Worm (Caenorhabditis elegans): Measurements from ENCODE around the gene R11G1.2.
A peak's percentile ranks its signal among the peaks of the same experiment; 100 is the strongest.

R11G1.2 gene

ce11 chrX:3631550-3631949 is 18.9 kb upstream of the R11G1.2 start (continued):
- TF ChIP-seq attf-3 (GFP tag; conservative IDR thresholded peaks at IDR 0.05) (0 out of 2 replicates have a peak, but pooled peaks have one; percentile 39), somi-1 (GFP tag; optimal IDR thresholded peaks at IDR 0.05) (no peak), B0336.3 (GFP tag; IDR thresholded peaks at IDR 0.05) (no peak), cebp-2 (GFP tag; IDR thresholded peaks at IDR 0.05) (0 out of 2 replicates have a peak, but pooled peaks have one; percentile 54), nhr-80 (tag; optimal IDR thresholded peaks at IDR 0.05) (no peak), lin-26 (GFP tag; IDR thresholded peaks at IDR 0.05) (no peak; the same call in none of the 2 replicates), rcor-1 (GFP tag; IDR thresholded peaks at IDR 0.05) (no peak), atf-7 (tag; optimal IDR thresholded peaks at IDR 0.05) (no peak), ama-1 (optimal IDR thresholded peaks at IDR 0.05) (no peak), ama-1 (GFP tag; optimal IDR thresholded peaks at IDR 0.05) (no peak), efl-1 (GFP tag; optimal IDR thresholded peaks at IDR 0.05) (no peak), hmg-20 (GFP tag; IDR thresholded peaks at IDR 0.05) (peak; percentile 33; the same call in 1 of the 2 replicates), ekl-4 (GFP tag; IDR thresholded peaks at IDR 0.05) (peak; percentile 74; the same call in 1 of the 2 replicates), Y53G8AR.9 (GFP tag; conservative IDR thresholded peaks at IDR 0.05) (no peak), nhr-179 (tag; optimal IDR thresholded peaks at IDR 0.05) (no peak), sdz-38 (tag; optimal IDR thresholded peaks at IDR 0.05) (no peak), zim-3 (tag; optimal IDR thresholded peaks at IDR 0.05) (peak; percentile 42), attf-5 (GFP tag; optimal IDR thresholded peaks at IDR 0.05) (no peak), hlh-12 (tag; optimal IDR thresholded peaks at IDR 0.05) (no peak), hmg-1.2 (GFP tag; IDR thresholded peaks at IDR 0.05) (no peak), lsy-27 (tag; optimal IDR thresholded peaks at IDR 0.05; ENCODE audit: borderline replicate concordance, insufficient read depth) (no peak), egl-18 (GFP tag; IDR thresholded peaks at IDR 0.05) (0 out of 2 replicates have a peak, but pooled peaks have one; percentile 15), ceh-91 (GFP tag; IDR thresholded peaks at IDR 0.05) (0 out of 2 replicates have a peak, but pooled peaks have one; percentile 46), unc-62 (GFP tag; optimal IDR thresholded peaks at IDR 0.05) (peak; percentile 72), snpc-4 (GFP tag; optimal IDR thresholded peaks at IDR 0.05) (no peak), snpc-4 (tag; optimal IDR thresholded peaks at IDR 0.05) (no peak), ceh-40 (GFP tag; IDR thresholded peaks at IDR 0.05) (no peak), attf-6 (GFP tag; IDR thresholded peaks at IDR 0.05) (no peak), mel-28 (tag; optimal IDR thresholded peaks at IDR 0.05; ENCODE audit: borderline replicate concordance) (no peak), B0019.2 (GFP tag; conservative IDR thresholded peaks at IDR 0.05) (peak; percentile 50; the same call in 1 of the 2 replicates), dpl-1 (GFP tag; optimal IDR thresholded peaks at IDR 0.05) (no peak), ztf-28 (GFP tag; IDR thresholded peaks at IDR 0.05) (0 out of 2 replicates have a peak, but pooled peaks have one; percentile 26), madf-8 (GFP tag; conservative IDR thresholded peaks at IDR 0.05) (no peak), lir-1 (GFP tag; conservative IDR thresholded peaks at IDR 0.05) (no peak), Y56A3A.18 (GFP tag; IDR thresholded peaks at IDR 0.05) (no peak), ztf-6 (GFP tag; IDR thresholded peaks at IDR 0.05) (no peak), mxl-1 (tag; optimal IDR thresholded peaks at IDR 0.05) (no peak), nhr-120 (GFP tag; IDR thresholded peaks at IDR 0.05) (0 out of 2 replicates have a peak, but pooled peaks have one; percentile 33), K11D2.4 (GFP tag; IDR thresholded peaks at IDR 0.05) (no peak; the same call in 1 of the 2 replicates), nhr-27 (tag; optimal IDR thresholded peaks at IDR 0.05) (no peak), nfya-1 (tag; optimal IDR thresholded peaks at IDR 0.05; ENCODE audit: borderline replicate concordance, insufficient read depth) (no peak), egrh-3 (GFP tag; IDR thresholded peaks at IDR 0.05) (no peak), hrde-1 (tag; optimal IDR thresholded peaks at IDR 0.05; ENCODE audit: borderline replicate concordance) (no peak), unc-130 (GFP tag; optimal IDR thresholded peaks at IDR 0.05) (no peak), ceh-100 (GFP tag; IDR thresholded peaks at IDR 0.05) (no peak), Y67H2A.10 (GFP tag; conservative IDR thresholded peaks at IDR 0.05) (no peak), lin-54 (GFP tag; optimal IDR thresholded peaks at IDR 0.05) (no peak), ceh-27 (GFP tag; optimal IDR thresholded peaks at IDR 0.05) (no peak), mes-4 (tag; optimal IDR thresholded peaks at IDR 0.05) (no peak), Y95B8A.8 (GFP tag; IDR thresholded peaks at IDR 0.05) (no peak)

Data from whole organism, young adult.